Worm (Caenorhabditis elegans) whole organism, young adult: Measurements from ENCODE around the gene C37C3.18.
A peak's percentile ranks its signal among the peaks of the same experiment; 100 is the strongest.

ENCODE experiments used
- B0035.1 ChIP-seq: sonication (generic microtip); optimal IDR thresholded peaks from 2 replicates; lab custom pipeline; 2016; ENCODE audit warnings: missing genetic modification characterization, mild to moderate bottlenecking, missing compliant biosample characterization, missing genotype, missing genetic modification reagents
- B0336.3 ChIP-seq: fragments of 200-800 bp; sonication (Bioruptor generic); IDR thresholded peaks from 2 replicates; pipeline ENCODE4 v1.3.6; 2022; ENCODE audit warnings: missing genetic modification characterization, missing compliant biosample characterization
- F49E8.2 ChIP-seq: sonication (generic microtip); optimal IDR thresholded peaks from 3 replicates; lab custom pipeline; 2017; ENCODE audit warnings: missing genetic modification characterization, mild to moderate bottlenecking, missing compliant biosample characterization, antibody characterized with exemption, moderate library complexity; ENCODE audit not compliant: insufficient read depth
- T07F8.4 ChIP-seq: sonication (generic microtip); optimal IDR thresholded peaks from 2 replicates; lab custom pipeline; 2016; ENCODE audit warnings: mild to moderate bottlenecking, missing genetic modification characterization, moderate library complexity, missing compliant biosample characterization
- Y53G8AR.9 ChIP-seq: fragments of 200-800 bp; sonication (Bioruptor generic); conservative IDR thresholded peaks from 2 replicates; pipeline ENCODE4 v1.3.6; 2022; ENCODE audit warnings: missing genetic modification reagents, missing genetic modification characterization, missing compliant biosample characterization
- Y79H2A.3 ChIP-seq: fragments of 200-800 bp; sonication (Bioruptor generic); conservative IDR thresholded peaks from 2 replicates; pipeline ENCODE4 v1.3.6; 2022; ENCODE audit warnings: missing genetic modification reagents, missing genetic modification characterization, missing compliant biosample characterization
- Y95B8A.8 ChIP-seq: fragments of 200-800 bp; sonication (Bioruptor generic); IDR thresholded peaks from 2 replicates; pipeline ENCODE4 v1.3.6; 2022; ENCODE audit warnings: missing genetic modification reagents, missing genetic modification characterization, missing compliant biosample characterization
- aptf-2 ChIP-seq: fragments of 200-800 bp; sonication (Bioruptor generic); conservative IDR thresholded peaks from 2 replicates; pipeline ENCODE4 v1.3.6; 2022; ENCODE audit warnings: missing genetic modification reagents, missing genetic modification characterization, missing compliant biosample characterization
- aptf-3 ChIP-seq: fragments of 200-800 bp; sonication (Bioruptor generic); IDR thresholded peaks from 2 replicates; pipeline ENCODE4 v1.3.6; 2022; ENCODE audit warnings: missing genetic modification characterization, missing compliant biosample characterization
- atf-7 ChIP-seq: sonication (generic microtip); optimal IDR thresholded peaks from 2 replicates; lab custom pipeline; 2017; ENCODE audit warnings: mild to moderate bottlenecking, missing genetic modification characterization, missing compliant biosample characterization
- attf-5 ChIP-seq: fragments of 200-800 bp; sonication (Bioruptor generic); optimal IDR thresholded peaks from 2 replicates; lab custom pipeline; 2018; ENCODE audit warnings: mild to moderate bottlenecking, missing genetic modification characterization, missing compliant biosample characterization
- attf-6 ChIP-seq: fragments of 200-800 bp; sonication (Bioruptor generic); IDR thresholded peaks from 2 replicates; pipeline ENCODE4 v1.3.6; 2022; ENCODE audit warnings: missing genetic modification reagents, missing genetic modification characterization, missing compliant biosample characterization
- ccch-3 ChIP-seq: fragments of 200-800 bp; sonication (Bioruptor generic); optimal IDR thresholded peaks from 2 replicates; lab custom pipeline; 2018; ENCODE audit warnings: mild to moderate bottlenecking, missing genetic modification characterization, missing compliant biosample characterization
- cebp-1 ChIP-seq, 2 experiments: fragments of 200-800 bp in 1 of 2; sonication (Bioruptor generic) in 1 of 2; sonication (generic microtip) in 1 of 2; IDR thresholded peaks in 1 of 2; optimal IDR thresholded peaks in 1 of 2; 2 replicates each; pipeline versions ENCODE4 v1.3.6 to Lab custom; 2017 to 2022; ENCODE audit warnings: missing compliant biosample characterization in 2 of 2, missing genetic modification characterization in 2 of 2, mild to moderate bottlenecking in 1 of 2, missing genetic modification reagents in 1 of 2, moderate library complexity in 1 of 2
- ceh-100 ChIP-seq: fragments of 200-800 bp; sonication (Bioruptor generic); IDR thresholded peaks from 2 replicates; pipeline ENCODE4 v1.3.6; 2022; ENCODE audit warnings: missing genetic modification reagents, missing genetic modification characterization, missing compliant biosample characterization
- ceh-27 ChIP-seq: fragments of 200-800 bp; sonication (Bioruptor generic); optimal IDR thresholded peaks from 2 replicates; lab custom pipeline; 2018; ENCODE audit warnings: mild to moderate bottlenecking, missing genetic modification characterization, moderate library complexity, missing compliant biosample characterization
- dox-1 ChIP-seq: fragments of 200-800 bp; sonication (Bioruptor generic); IDR thresholded peaks from 2 replicates; pipeline ENCODE4 v1.3.6; 2022; ENCODE audit warnings: missing genetic modification reagents, missing genetic modification characterization, missing compliant biosample characterization
- egrh-3 ChIP-seq: fragments of 200-800 bp; sonication (Bioruptor generic); IDR thresholded peaks from 2 replicates; pipeline ENCODE4 v1.3.6; 2022; ENCODE audit warnings: missing genetic modification reagents, missing genetic modification characterization, missing compliant biosample characterization
- ekl-4 ChIP-seq: fragments of 200-800 bp; sonication (Bioruptor generic); IDR thresholded peaks from 2 replicates; pipeline ENCODE4 v1.3.6; 2022; ENCODE audit warnings: missing genetic modification reagents, missing genetic modification characterization, missing compliant biosample characterization
- gei-17 ChIP-seq: fragments of 200-800 bp; sonication (Bioruptor generic); optimal IDR thresholded peaks from 2 replicates; lab custom pipeline; 2018; ENCODE audit warnings: mild to moderate bottlenecking, missing genetic modification characterization, missing compliant biosample characterization
- him-1 ChIP-seq: sonication (generic microtip); optimal IDR thresholded peaks from 2 replicates; lab custom pipeline; 2016; ENCODE audit warnings: missing genotype, missing genetic modification reagents, missing genetic modification characterization, missing compliant biosample characterization
- hmg-1.2 ChIP-seq: fragments of 200-800 bp; sonication (Bioruptor generic); IDR thresholded peaks from 2 replicates; pipeline ENCODE4 v1.3.6; 2022; ENCODE audit warnings: missing genetic modification reagents, missing genetic modification characterization, missing compliant biosample characterization
- hmg-20 ChIP-seq: fragments of 200-800 bp; sonication (Bioruptor generic); IDR thresholded peaks from 2 replicates; pipeline ENCODE4 v1.3.6; 2022; ENCODE audit warnings: missing genetic modification reagents, missing genetic modification characterization, missing compliant biosample characterization
- hsf-1 ChIP-seq: fragments of 200-800 bp; sonication (Bioruptor generic); IDR thresholded peaks from 2 replicates; pipeline ENCODE4 v1.3.6; 2022; ENCODE audit warnings: missing genetic modification reagents, missing genetic modification characterization, missing compliant biosample characterization
- lag-1 ChIP-seq: fragments of 200-800 bp; sonication (Bioruptor generic); IDR thresholded peaks from 2 replicates; pipeline ENCODE4 v1.3.6; 2022; ENCODE audit warnings: missing genetic modification reagents, missing genetic modification characterization, missing compliant biosample characterization
- let-526 ChIP-seq: fragments of 200-800 bp; sonication (Bioruptor generic); IDR thresholded peaks from 2 replicates; pipeline ENCODE4 v1.3.6; 2022; ENCODE audit warnings: missing genetic modification reagents, missing genetic modification characterization, missing compliant biosample characterization
- lin-40 ChIP-seq: sonication (generic microtip); optimal IDR thresholded peaks from 2 replicates; lab custom pipeline; 2016; ENCODE audit warnings: missing genetic modification characterization, mild to moderate bottlenecking, missing compliant biosample characterization, missing genotype, missing genetic modification reagents
- lsl-1 ChIP-seq: fragments of 200-800 bp; sonication (Bioruptor generic); optimal IDR thresholded peaks from 2 replicates; lab custom pipeline; 2018; ENCODE audit warnings: mild to moderate bottlenecking, missing genetic modification characterization, moderate library complexity, missing compliant biosample characterization
- madf-6 ChIP-seq: fragments of 200-800 bp; sonication (Bioruptor generic); IDR thresholded peaks from 2 replicates; pipeline ENCODE4 v1.3.6; 2022; ENCODE audit warnings: missing genetic modification reagents, missing genetic modification characterization, missing compliant biosample characterization
- mcd-1 ChIP-seq: fragments of 200-800 bp; sonication (Bioruptor generic); IDR thresholded peaks from 2 replicates; pipeline ENCODE4 v1.3.6; 2022; ENCODE audit warnings: missing genetic modification reagents, missing genetic modification characterization, missing compliant biosample characterization
- mel-28 ChIP-seq: sonication (generic microtip); optimal IDR thresholded peaks from 2 replicates; lab custom pipeline; 2016; ENCODE audit warnings: borderline replicate concordance, mild to moderate bottlenecking, missing genetic modification characterization, missing compliant biosample characterization
- nhr-179 ChIP-seq: sonication (generic microtip); optimal IDR thresholded peaks from 2 replicates; lab custom pipeline; 2016; ENCODE audit warnings: mild to moderate bottlenecking, missing genetic modification characterization, missing compliant biosample characterization
- nhr-27 ChIP-seq: fragments of 200-800 bp; sonication (Bioruptor generic); optimal IDR thresholded peaks from 2 replicates; lab custom pipeline; 2018; ENCODE audit warnings: mild to moderate bottlenecking, missing genetic modification characterization, moderate library complexity, missing compliant biosample characterization
- nhr-80 ChIP-seq: sonication (generic microtip); optimal IDR thresholded peaks from 2 replicates; lab custom pipeline; 2016; ENCODE audit warnings: missing genetic modification characterization, missing compliant biosample characterization
- pha-4 ChIP-seq: fragments of 150-350 bp; sonication (generic microtip); optimal IDR thresholded peaks from 2 replicates; lab custom pipeline; 2014; ENCODE audit warnings: missing biosample characterization, missing genetic modification reagents, missing genetic modification characterization
- repo-1 ChIP-seq: sonication (generic microtip); optimal IDR thresholded peaks from 2 replicates; lab custom pipeline; 2017; ENCODE audit warnings: mild to moderate bottlenecking, missing genetic modification characterization, missing compliant biosample characterization
- sdz-38 ChIP-seq: sonication (generic microtip); optimal IDR thresholded peaks from 2 replicates; lab custom pipeline; 2016; ENCODE audit warnings: missing genotype, missing genetic modification characterization, missing compliant biosample characterization
- snpc-3.4 ChIP-seq: sonication (generic microtip); optimal IDR thresholded peaks from 2 replicates; lab custom pipeline; 2017; ENCODE audit warnings: missing genetic modification characterization, mild to moderate bottlenecking, missing compliant biosample characterization, antibody characterized with exemption, moderate library complexity, missing genotype, missing genetic modification reagents
- snpc-4 ChIP-seq, 5 experiments: fragments of 150-350 bp in 1 of 5; sonication (generic microtip) in 4 of 5; optimal IDR thresholded peaks; 2 replicates each; lab custom pipeline; 2014 to 2018; ENCODE audit warnings: missing genetic modification characterization in 5 of 5, missing biosample characterization in 3 of 5, antibody characterized with exemption in 2 of 5, mild to moderate bottlenecking in 2 of 5, missing compliant biosample characterization in 2 of 5, missing genotype in 2 of 5, moderate library complexity in 2 of 5, missing genetic modification reagents in 1 of 5
- sptf-2 ChIP-seq: fragments of 200-800 bp; sonication (Bioruptor generic); optimal IDR thresholded peaks from 2 replicates; lab custom pipeline; 2018; ENCODE audit warnings: mild to moderate bottlenecking, missing genetic modification characterization, missing compliant biosample characterization
- zfh-2 ChIP-seq: fragments of 200-800 bp; sonication (Bioruptor generic); conservative IDR thresholded peaks from 2 replicates; pipeline ENCODE4 v1.3.6; 2022; ENCODE audit warnings: missing genetic modification reagents, missing genetic modification characterization, missing compliant biosample characterization
- zim-3 ChIP-seq: sonication (generic microtip); optimal IDR thresholded peaks from 2 replicates; lab custom pipeline; 2017; ENCODE audit warnings: mild to moderate bottlenecking, missing genetic modification characterization, moderate library complexity, missing compliant biosample characterization
- ztf-25 ChIP-seq: fragments of 200-800 bp; sonication (Bioruptor generic); IDR thresholded peaks from 2 replicates; pipeline ENCODE4 v1.3.6; 2022; ENCODE audit warnings: missing genetic modification reagents, missing genetic modification characterization, missing compliant biosample characterization

The C37C3.18 gene

ce11 chrV:7848251-7848650 lies 6.5 kb upstream of the C37C3.18 start:
- TF ChIP-seq nhr-27 (tag; lab: Kevin White, UChicago) (no peak), lin-40 (tag; lab: Kevin White, UChicago) (peak; percentile 10), Y53G8AR.9 (GFP tag; lab: Robert Waterston, UW) (no peak), attf-5 (peak; percentile 19), ekl-4 (GFP tag; lab: Robert Waterston, UW) (no peak), snpc-3.4 (no peak), zim-3 (tag; lab: Kevin White, UChicago) (no peak), snpc-4 (GFP tag; optimal IDR thresholded peaks at IDR 0.05; lab: Kevin White, UChicago) (no peak), snpc-4 (tag; optimal IDR thresholded peaks at IDR 0.05; lab: Kevin White, UChicago) (peak in 1 of 4 experiments; percentile 8), ceh-27 (GFP tag; lab: Kevin White, UChicago) (peak; percentile 33), mcd-1 (peak; percentile 24; the same call in 1 of the 2 replicates), lag-1 (GFP tag; lab: Robert Waterston, UW) (no peak), zfh-2 (GFP tag; lab: Robert Waterston, UW) (peak; percentile 90), cebp-1 (GFP tag; IDR thresholded peaks at IDR 0.05; lab: Robert Waterston, UW) (no peak), cebp-1 (tag; optimal IDR thresholded peaks at IDR 0.05; lab: Kevin White, UChicago) (peak; percentile 65), atf-7 (tag; lab: Kevin White, UChicago) (peak; percentile 2), hmg-1.2 (GFP tag; lab: Robert Waterston, UW) (peak; percentile 30; the same call in 1 of the 2 replicates), lsl-1 (GFP tag; lab: Kevin White, UChicago) (no peak), sdz-38 (tag; lab: Kevin White, UChicago) (no peak), B0035.1 (tag; lab: Kevin White, UChicago) (no peak), nhr-179 (tag; lab: Kevin White, UChicago) (no peak), ceh-100 (GFP tag; lab: Robert Waterston, UW) (no peak), attf-6 (GFP tag; lab: Robert Waterston, UW) (no peak), T07F8.4 (tag; lab: Kevin White, UChicago) (no peak), let-526 (no peak), him-1 (tag; lab: Kevin White, UChicago) (no peak), mel-28 (peak; percentile 10), repo-1 (no peak), dox-1 (GFP tag; lab: Robert Waterston, UW) (peak; percentile 50; the same call in 1 of the 2 replicates), Y79H2A.3 (GFP tag; lab: Robert Waterston, UW) (no peak), nhr-80 (tag; lab: Kevin White, UChicago) (peak; percentile 49), ztf-25 (no peak), aptf-3 (no peak), ccch-3 (no peak), egrh-3 (GFP tag; lab: Robert Waterston, UW) (peak; percentile 57; the same call in 1 of the 2 replicates), B0336.3 (no peak), aptf-2 (GFP tag; lab: Robert Waterston, UW) (no peak), Y95B8A.8 (GFP tag; lab: Robert Waterston, UW) (no peak), hmg-20 (GFP tag; lab: Robert Waterston, UW) (no peak)

ce11 chrV:7852078-7852477 lies 2.7 kb upstream of the C37C3.18 start:
- TF ChIP-seq hsf-1 (GFP tag; lab: Robert Waterston, UW), result peak; percentile 84
- 0 out of 2 replicates have a peak, but pooled peaks have one; percentile 56 for TF ChIP-seq ekl-4 (GFP tag; lab: Robert Waterston, UW)
- no peak for TF ChIP-seq pha-4 (tag; lab: Kevin White, UChicago)
- TF ChIP-seq attf-6 (GFP tag; lab: Robert Waterston, UW), result peak; percentile 38; the same call in 1 of the 2 replicates
- no peak for TF ChIP-seq sptf-2 (GFP tag; lab: Kevin White, UChicago)
- peak; percentile 29; the same call in 1 of the 2 replicates for TF ChIP-seq madf-6 (GFP tag; lab: Robert Waterston, UW)
- peak; percentile 73 for TF ChIP-seq F49E8.2 (tag; lab: Kevin White, UChicago)
- TF ChIP-seq gei-17 (GFP tag; lab: Kevin White, UChicago), result no peak
